Worm (Caenorhabditis elegans): ENCODE measurements around the gene twk-46.

ce11 chrV:19090885-19091284, 30.9 kb downstream of the twk-46 start:
- no peak for TF ChIP-seq aly-2 (tag; optimal IDR thresholded peaks at IDR 0.05)
- no peak for TF ChIP-seq mml-1 (tag; optimal IDR thresholded peaks at IDR 0.05)
- TF ChIP-seq fos-1 (tag; optimal IDR thresholded peaks at IDR 0.05): no peak
- no peak for TF ChIP-seq nhr-237 (tag; optimal IDR thresholded peaks at IDR 0.05)
